Worm (Caenorhabditis elegans) whole organism, L1 larva: Measurements from ENCODE around the gene nuo-5.

Experiments used
- C04F5.9 ChIP-seq: sonication (generic microtip); optimal IDR thresholded peaks from 2 replicates; lab custom pipeline; 2016; ENCODE audit warnings: missing genetic modification characterization, missing compliant biosample characterization
- ceh-88 ChIP-seq: fragments of 200-800 bp; sonication (Bioruptor generic); IDR thresholded peaks from 2 replicates; pipeline ENCODE4 v1.3.6; 2022; ENCODE audit warnings: missing genetic modification characterization, missing compliant biosample characterization
- efl-1 ChIP-seq, 4 experiments: fragments of 150-350 bp; optimal IDR thresholded peaks in 3 of 4; peaks in 1 of 4; 1 replicate in 1 of 4; 2 replicates in 3 of 4; lab custom pipeline; 2014; ENCODE audit warnings: missing biosample characterization in 2 of 4, missing genetic modification characterization in 2 of 4, missing genetic modification reagents in 2 of 4
- lsy-2 ChIP-seq, 2 experiments: fragments of 150-350 bp; optimal IDR thresholded peaks; 2 replicates each; lab custom pipeline; 2014; ENCODE audit warnings: missing biosample characterization in 2 of 2, missing genetic modification characterization in 2 of 2
- pax-3 ChIP-seq: fragments of 200-800 bp; sonication (Bioruptor generic); optimal IDR thresholded peaks from 2 replicates; lab custom pipeline; 2018; ENCODE audit warnings: mild to moderate bottlenecking, missing genetic modification characterization, moderate library complexity, missing compliant biosample characterization
- unc-130 ChIP-seq: fragments of 150-350 bp; optimal IDR thresholded peaks from 2 replicates; lab custom pipeline; 2017; ENCODE audit warnings: missing biosample characterization, missing genetic modification characterization, inconsistent platforms
- unc-86 ChIP-seq: sonication (generic microtip); optimal IDR thresholded peaks from 2 replicates; lab custom pipeline; 2016; ENCODE audit warnings: missing genetic modification characterization, missing compliant biosample characterization
- ztf-11 ChIP-seq, 2 experiments: sonication (generic microtip); optimal IDR thresholded peaks; 2 replicates each; lab custom pipeline; 2016 to 2017; ENCODE audit warnings: missing genetic modification characterization in 2 of 2, missing biosample characterization in 1 of 2, missing compliant biosample characterization in 1 of 2
- ztf-4 ChIP-seq: fragments of 150-350 bp; optimal IDR thresholded peaks from 2 replicates; lab custom pipeline; 2014; ENCODE audit warnings: missing biosample characterization, missing genetic modification characterization

DNA sequence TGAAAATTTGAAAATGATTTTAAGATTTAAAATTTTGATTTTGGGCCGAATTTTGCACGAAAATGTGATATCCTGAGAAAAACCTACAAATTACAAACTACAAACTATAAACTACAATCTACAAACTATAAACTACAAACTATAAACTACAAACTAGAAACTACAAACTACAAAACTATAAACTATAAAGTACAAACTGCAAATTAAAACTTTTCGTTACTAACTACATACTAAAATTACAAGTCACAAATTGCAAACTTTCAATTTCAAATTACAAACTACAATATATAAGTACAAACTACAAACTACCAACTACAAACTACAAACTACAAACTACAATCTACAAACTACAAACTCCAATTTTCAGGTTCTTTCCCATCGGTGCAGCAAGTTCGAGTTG, 15.3 kb upstream of the nuo-5 start:
- TF ChIP-seq efl-1 (optimal IDR thresholded peaks at IDR 0.05; lab: Kevin White, UChicago) = no peak
- TF ChIP-seq efl-1 (GFP tag; optimal IDR thresholded peaks at IDR 0.05 in 1 of 2; lab: Kevin White, UChicago) = no peak
- no peak for TF ChIP-seq unc-130 (tag; lab: Kevin White, UChicago)
- no peak for TF ChIP-seq lsy-2 (tag; optimal IDR thresholded peaks at IDR 0.05; lab: Kevin White, UChicago)
- no peak for TF ChIP-seq unc-86
- no peak for TF ChIP-seq ztf-11 (tag; optimal IDR thresholded peaks at IDR 0.05; lab: Kevin White, UChicago)
- TF ChIP-seq ztf-4 (tag; lab: Kevin White, UChicago) = no peak
- TF ChIP-seq ceh-88 (GFP tag; lab: Robert Waterston, UW) = no peak
- TF ChIP-seq pax-3 = no peak
- TF ChIP-seq C04F5.9 (tag; lab: Kevin White, UChicago) = no peak
